Worm (Caenorhabditis elegans): Measurements from ENCODE around the gene F54C8.7.
A peak's percentile ranks its signal among the peaks of the same experiment; 100 is the strongest.

Gene F54C8.7

ce11 chrIII:9455980-9456658 is 2.3 kb upstream of the F54C8.7 start, which contains the start of the genes rheb-1 and spk-1:
Gene rheb-1 (minus strand): TSS chrIII:9456030.
Gene spk-1 (plus strand): TSS chrIII:9456608.
- TF ChIP-seq nhr-71 (tag; optimal IDR thresholded peaks at IDR 0.05) = peak; percentile 95
- peak; percentile 79 for TF ChIP-seq mef-2 (tag; optimal IDR thresholded peaks at IDR 0.05)
- TF ChIP-seq C04F5.9 (tag; optimal IDR thresholded peaks at IDR 0.05) = peak; percentile 37
- peak; percentile 40 for TF ChIP-seq snpc-4 (tag; optimal IDR thresholded peaks at IDR 0.05)
- peak; percentile 76 for TF ChIP-seq ztf-4 (tag; optimal IDR thresholded peaks at IDR 0.05)
- TF ChIP-seq fkh-10 (GFP tag; optimal IDR thresholded peaks at IDR 0.05) = peak; percentile 53
- peak; percentile 11 for TF ChIP-seq aha-1 (tag; optimal IDR thresholded peaks at IDR 0.05)
- TF ChIP-seq nhr-237 (tag; optimal IDR thresholded peaks at IDR 0.05) = peak; percentile 61
- peak; percentile 57 for TF ChIP-seq sup-37 (GFP tag; optimal IDR thresholded peaks at IDR 0.05)
- peak; percentile 93 for TF ChIP-seq mep-1 (tag; optimal IDR thresholded peaks at IDR 0.05)
- no peak for TF ChIP-seq unc-30 (tag; optimal IDR thresholded peaks at IDR 0.05)
- TF ChIP-seq fkh-4 (tag; optimal IDR thresholded peaks at IDR 0.05; ENCODE audit: borderline replicate concordance) = peak; percentile 32
- no peak for TF ChIP-seq pag-3 (tag; optimal IDR thresholded peaks at IDR 0.05; ENCODE audit: borderline replicate concordance, insufficient read depth)
- TF ChIP-seq nhr-84 (tag; optimal IDR thresholded peaks at IDR 0.05) = no peak
- peak in 3 of 6 experiments; percentile 54 to 62 (median 59) for TF ChIP-seq elt-3 (tag; optimal IDR thresholded peaks at IDR 0.05)
- TF ChIP-seq nhr-11 (tag; optimal IDR thresholded peaks at IDR 0.05) = peak; percentile 58
- peak; percentile 99 for TF ChIP-seq lsy-2 (tag; optimal IDR thresholded peaks at IDR 0.05)
- TF ChIP-seq ceh-90 (tag; optimal IDR thresholded peaks at IDR 0.05) = no peak
- no peak for TF ChIP-seq efl-3 (GFP tag; optimal IDR thresholded peaks at IDR 0.05)
- TF ChIP-seq hlh-17 (GFP tag; optimal IDR thresholded peaks at IDR 0.05; ENCODE audit: borderline replicate concordance) = no peak
- peak; percentile 85 for TF ChIP-seq nhr-90 (tag; optimal IDR thresholded peaks at IDR 0.05; ENCODE audit: poor library complexity)
- no peak for TF ChIP-seq egl-27 (tag; optimal IDR thresholded peaks at IDR 0.05)
- TF ChIP-seq tlp-1 (tag; optimal IDR thresholded peaks at IDR 0.05) = no peak
- TF ChIP-seq blmp-1 (tag; optimal IDR thresholded peaks at IDR 0.05) = peak; percentile 69
- TF ChIP-seq swsn-7 (tag; optimal IDR thresholded peaks at IDR 0.05) = peak; percentile 90
- no peak for TF ChIP-seq sptf-1 (tag; optimal IDR thresholded peaks at IDR 0.05)
- TF ChIP-seq sox-4 (tag; optimal IDR thresholded peaks at IDR 0.05) = peak; percentile 8
- no peak for TF ChIP-seq nhr-12 (tag; optimal IDR thresholded peaks at IDR 0.05)
- peak; percentile 48 for TF ChIP-seq ama-1 (optimal IDR thresholded peaks at IDR 0.05)
- TF ChIP-seq ztf-11 (tag; optimal IDR thresholded peaks at IDR 0.05) = peak in 1 of 2 experiments; percentile 43
- TF ChIP-seq dpl-1 (GFP tag; optimal IDR thresholded peaks at IDR 0.05) = peak; percentile 63 to 76 (median 75)
- TF ChIP-seq efl-1 (optimal IDR thresholded peaks at IDR 0.05) = peak; percentile 83 to 84
- TF ChIP-seq efl-1 (GFP tag; optimal IDR thresholded peaks at IDR 0.05 in 1 of 2) = peak; percentile 69 to 97
- peak; percentile 87 for TF ChIP-seq tbx-2 (tag; optimal IDR thresholded peaks at IDR 0.05)
- TF ChIP-seq ets-5 (GFP tag; IDR thresholded peaks at IDR 0.05) = no peak
- peak; percentile 85 for TF ChIP-seq dsc-1 (tag; optimal IDR thresholded peaks at IDR 0.05)
- TF ChIP-seq pax-3 (tag; optimal IDR thresholded peaks at IDR 0.05) = peak; percentile 82
- TF ChIP-seq alr-1 (tag; optimal IDR thresholded peaks at IDR 0.05; ENCODE audit: borderline replicate concordance) = no peak
- TF ChIP-seq grh-1 (GFP tag; IDR thresholded peaks at IDR 0.05) = peak; percentile 50
- TF ChIP-seq jun-1 (tag; optimal IDR thresholded peaks at IDR 0.05) = peak; percentile 86
- TF ChIP-seq isw-1 (GFP tag; IDR thresholded peaks at IDR 0.05) = peak; percentile 80
- TF ChIP-seq nhr-85 (tag) = peak; percentile 92
- TF ChIP-seq fos-1 (tag; optimal IDR thresholded peaks at IDR 0.05) = peak; percentile 77
- peak; percentile 92 for TF ChIP-seq rnt-1 (tag; optimal IDR thresholded peaks at IDR 0.05)
- TF ChIP-seq unc-130 (tag; optimal IDR thresholded peaks at IDR 0.05) = peak; percentile 81
- no peak for TF ChIP-seq nhr-28 (tag; optimal IDR thresholded peaks at IDR 0.05)
- peak; percentile 71 for TF ChIP-seq lir-3 (tag; optimal IDR thresholded peaks at IDR 0.05; ENCODE audit: poor library complexity)
- no peak for TF ChIP-seq hlh-4 (tag; optimal IDR thresholded peaks at IDR 0.05)
- TF ChIP-seq lin-14 (GFP tag; optimal IDR thresholded peaks at IDR 0.05) = peak; percentile 94
- TF ChIP-seq vab-15 (tag; optimal IDR thresholded peaks at IDR 0.05) = peak; percentile 30
- TF ChIP-seq nhr-47 (tag; optimal IDR thresholded peaks at IDR 0.05) = peak; percentile 90
- TF ChIP-seq nhr-20 (tag; optimal IDR thresholded peaks at IDR 0.05) = peak; percentile 93
